Worm (Caenorhabditis elegans) whole organism, L4 larva: ENCODE results near the gene K02F3.9.

Experiments used
- ZK337.2 ChIP-seq: fragments of 200-800 bp; sonication (Bioruptor generic); IDR thresholded peaks from 2 replicates; pipeline ENCODE4 v1.3.6; 2022; ENCODE audit warnings: missing genetic modification reagents, missing genetic modification characterization, missing compliant biosample characterization
- fos-1 ChIP-seq: fragments of 150-350 bp; optimal IDR thresholded peaks from 2 replicates; lab custom pipeline; 2014; ENCODE audit warnings: missing biosample characterization, missing genetic modification characterization
- jun-1 ChIP-seq: fragments of 150-350 bp; optimal IDR thresholded peaks from 2 replicates; lab custom pipeline; 2014; ENCODE audit warnings: missing biosample characterization, missing genetic modification reagents, missing genetic modification characterization
- nhr-237 ChIP-seq: sonication (generic microtip); optimal IDR thresholded peaks from 2 replicates; lab custom pipeline; 2017; ENCODE audit warnings: missing biosample characterization, missing genetic modification characterization
- nhr-41 ChIP-seq: fragments of 200-800 bp; sonication (Bioruptor generic); IDR thresholded peaks from 2 replicates; pipeline ENCODE4 v1.3.6; 2022; ENCODE audit warnings: missing genetic modification reagents, missing genetic modification characterization, missing compliant biosample characterization
- pqm-1 ChIP-seq: sonication (generic microtip); optimal IDR thresholded peaks from 2 replicates; lab custom pipeline; 2017; ENCODE audit warnings: missing biosample characterization, missing genetic modification characterization
- zag-1 ChIP-seq: fragments of 150-350 bp; optimal IDR thresholded peaks from 2 replicates; lab custom pipeline; 2014; ENCODE audit warnings: missing biosample characterization, missing genetic modification characterization
- zfp-3 ChIP-seq: fragments of 200-800 bp; sonication (Bioruptor generic); conservative IDR thresholded peaks from 2 replicates; pipeline ENCODE4 v1.3.6; 2022; ENCODE audit warnings: missing genetic modification reagents, missing genetic modification characterization, missing compliant biosample characterization

ce11 chrIII:853859-854359 is 12.7 kb upstream of the K02F3.9 start, which contains the start of the genes rnp-5 and tag-51:
- TF ChIP-seq jun-1 (tag; lab: Kevin White, UChicago) = no peak
- no peak for TF ChIP-seq nhr-41 (GFP tag; lab: Robert Waterston, UW)
- TF ChIP-seq pqm-1 (tag; lab: Kevin White, UChicago) = no peak
- no peak for TF ChIP-seq zag-1 (tag; lab: Kevin White, UChicago)
- no peak for TF ChIP-seq ZK337.2 (GFP tag; lab: Robert Waterston, UW)
- TF ChIP-seq fos-1 (tag; lab: Kevin White, UChicago) = no peak
- no peak for TF ChIP-seq zfp-3
- no peak for TF ChIP-seq nhr-237
